Fruit fly (Drosophila melanogaster) whole organism: ENCODE results near the gene Golgin84.

Experiments
- CG8478 ChIP-seq: fragments of >200 bp; optimal IDR thresholded peaks from 2 replicates; lab custom pipeline; 2018; ENCODE audit warnings: inconsistent platforms
- Dll ChIP-seq: fragments of >200 bp; optimal IDR thresholded peaks from 2 replicates; lab custom pipeline; 2017
- EcR ChIP-seq, 2 experiments: fragments of >200 bp; optimal IDR thresholded peaks; 2 replicates each; lab custom pipeline; 2017; ENCODE audit warnings: missing biosample characterization in 2 of 2, missing genetic modification characterization in 2 of 2, missing genetic modification reagents in 2 of 2
- pan ChIP-seq: fragments of >200 bp; optimal IDR thresholded peaks from 2 replicates; lab custom pipeline; 2017
- psq ChIP-seq: fragments of >200 bp; optimal IDR thresholded peaks from 2 replicates; lab custom pipeline; 2017
- usp ChIP-seq: fragments of >200 bp; optimal IDR thresholded peaks from 2 replicates; lab custom pipeline; 2017; ENCODE audit warnings: missing biosample characterization, missing genetic modification characterization, mixed read lengths

Gene Golgin84

dm6 chr3R:24364880-24365604 is 7.3 kb upstream of the Golgin84 start, which contains the start of the genes CG17784 and CG13613:
TSS of gene CG17784 (minus strand) at chr3R:24364980.
TSS of gene CG13613 (plus strand) at chr3R:24365554.
- TF ChIP-seq psq (lab: Kevin White, UChicago) (no peak), usp (GFP tag; lab: Kevin White, UChicago) (no peak), Dll (lab: Kevin White, UChicago) (no peak), CG8478 (lab: Kevin White, UChicago) (no peak), pan (lab: Kevin White, UChicago) (no peak), EcR (GFP tag; optimal IDR thresholded peaks at IDR 0.05; lab: Kevin White, UChicago) (no peak)

dm6 chr3R:24362838-24363237 is 5.1 kb upstream of the Golgin84 start, which contains the start of gene CG33340:
TSS of gene CG33340 (plus strand) at chr3R:24363138.
- TF ChIP-seq usp (GFP tag; lab: Kevin White, UChicago) = no peak
- no peak for TF ChIP-seq Dll (lab: Kevin White, UChicago)
- no peak for TF ChIP-seq pan (lab: Kevin White, UChicago)
- no peak for TF ChIP-seq psq (lab: Kevin White, UChicago)
- no peak for TF ChIP-seq EcR (GFP tag; optimal IDR thresholded peaks at IDR 0.05; lab: Kevin White, UChicago)
- no peak for TF ChIP-seq CG8478 (lab: Kevin White, UChicago)

dm6 chr3R:24361583-24361982 is 3.8 kb upstream of the Golgin84 start, which contains the start of the genes CG5762 and CG33339:
TSS of gene CG5762 (minus strand) at chr3R:24361683.
TSS of gene CG33339 (plus strand) at chr3R:24361847.
- TF ChIP-seq Dll (lab: Kevin White, UChicago) (no peak), pan (lab: Kevin White, UChicago) (no peak), CG8478 (lab: Kevin White, UChicago) (no peak)

- no peak for TF ChIP-seq EcR (GFP tag; optimal IDR thresholded peaks at IDR 0.05; lab: Kevin White, UChicago)
- no peak for TF ChIP-seq psq (lab: Kevin White, UChicago)
Measured at dm6 chr3R:24359957-24360356, 2.2 kb upstream of the Golgin84 start, which contains the start of gene CG18528. TSS of gene CG18528 (minus strand) at chr3R:24360144.

dm6 chr3R:24353448-24353847 is 4.3 kb downstream of the Golgin84 start:
- TF ChIP-seq usp (GFP tag; lab: Kevin White, UChicago) (no peak), EcR (GFP tag; optimal IDR thresholded peaks at IDR 0.05; lab: Kevin White, UChicago) (no peak), psq (lab: Kevin White, UChicago) (no peak), Dll (lab: Kevin White, UChicago) (no peak), pan (lab: Kevin White, UChicago) (no peak), CG8478 (lab: Kevin White, UChicago) (no peak)

dm6 chr3R:24348420-24349190 is 9.1 kb downstream of the Golgin84 start, which contains the start of the genes CG5746 and CG6454:
TSS of gene CG5746 (minus strand) at chr3R:24348791.
TSS of gene CG6454 (plus strand) at chr3R:24349182.
- TF ChIP-seq usp (GFP tag; lab: Kevin White, UChicago) (no peak), EcR (GFP tag; optimal IDR thresholded peaks at IDR 0.05; lab: Kevin White, UChicago) (no peak)

- TF ChIP-seq psq (lab: Kevin White, UChicago) (no peak), pan (lab: Kevin White, UChicago) (no peak), EcR (GFP tag; optimal IDR thresholded peaks at IDR 0.05; lab: Kevin White, UChicago) (no peak), CG8478 (lab: Kevin White, UChicago) (no peak), Dll (lab: Kevin White, UChicago) (no peak), usp (GFP tag; lab: Kevin White, UChicago) (no peak)
Measured at dm6 chr3R:24341251-24341650, 16.5 kb downstream of the Golgin84 start, which contains the start of gene Ms. TSS of gene Ms (plus strand) at chr3R:24341551.

- no peak for TF ChIP-seq usp (GFP tag; lab: Kevin White, UChicago)
- no peak for TF ChIP-seq CG8478 (lab: Kevin White, UChicago)
- no peak for TF ChIP-seq psq (lab: Kevin White, UChicago)
- no peak for TF ChIP-seq Dll (lab: Kevin White, UChicago)
- TF ChIP-seq EcR (GFP tag; optimal IDR thresholded peaks at IDR 0.05; lab: Kevin White, UChicago) = no peak
- TF ChIP-seq pan (lab: Kevin White, UChicago) = no peak
Measured at dm6 chr3R:24336622-24337021, 21.1 kb downstream of the Golgin84 start, which contains the start of gene CG6432. TSS of gene CG6432 (plus strand) at chr3R:24336922.

- TF ChIP-seq EcR (GFP tag; optimal IDR thresholded peaks at IDR 0.05; lab: Kevin White, UChicago) = no peak
Measured at dm6 chr3R:24333182-24333808, 24.4 kb downstream of the Golgin84 start, which contains the start of the genes Rrp5 and Dis3. TSS of gene Rrp5 (minus strand) at chr3R:24333316. TSS of gene Dis3 (plus strand) at chr3R:24333433.

dm6 chr3R:24320342-24320711 is 37.4 kb downstream of the Golgin84 start:
- TF ChIP-seq CG8478 (lab: Kevin White, UChicago) (peak; percentile 12), usp (GFP tag; lab: Kevin White, UChicago) (no peak), EcR (GFP tag; optimal IDR thresholded peaks at IDR 0.05; lab: Kevin White, UChicago) (no peak), pan (lab: Kevin White, UChicago) (no peak)
